Fruit fly (Drosophila melanogaster) whole organism, embryonic: ENCODE measurements around the gene kel.

Experiments
- Ada2b ChIP-seq: fragments of 200-800 bp; sonication (Bioruptor generic); IDR thresholded peaks from 2 replicates; pipeline ENCODE4 v1.3.6; 2022; ENCODE audit warnings: missing biosample characterization, missing genetic modification characterization
- CG13287 ChIP-seq: fragments of 200-800 bp; sonication (Bioruptor generic); IDR thresholded peaks from 2 replicates; pipeline ENCODE4 v1.3.6; 2022; ENCODE audit warnings: missing biosample characterization, missing genetic modification characterization; ENCODE audit not compliant: partially characterized antibody
- CG13424 ChIP-seq: fragments of 200-800 bp; sonication (Bioruptor generic); optimal IDR thresholded peaks from 2 replicates; lab custom pipeline; 2019; ENCODE audit warnings: missing biosample characterization, mild to moderate bottlenecking, missing genetic modification characterization, moderate library complexity
- CG15601 ChIP-seq: fragments of 200-800 bp; sonication (Bioruptor generic); optimal IDR thresholded peaks from 3 replicates; lab custom pipeline; 2019; ENCODE audit warnings: missing biosample characterization, mild to moderate bottlenecking, missing genetic modification characterization, moderate library complexity
- CG1647 ChIP-seq: fragments of 200-800 bp; sonication (Bioruptor generic); optimal IDR thresholded peaks from 3 replicates; lab custom pipeline; 2016; ENCODE audit warnings: missing biosample characterization, missing genetic modification characterization
- CG17385 ChIP-seq: fragments of 200-800 bp; sonication (Bioruptor generic); optimal IDR thresholded peaks from 3 replicates; lab custom pipeline; 2018; ENCODE audit warnings: missing biosample characterization, mild to moderate bottlenecking, missing genetic modification characterization
- CG17802 ChIP-seq: fragments of 200-800 bp; sonication (Bioruptor generic); optimal IDR thresholded peaks from 2 replicates; lab custom pipeline; 2018; ENCODE audit warnings: missing biosample characterization, mild to moderate bottlenecking, missing genetic modification characterization, moderate library complexity
- CG1832 ChIP-seq: fragments of 200-800 bp; sonication (Bioruptor generic); optimal IDR thresholded peaks from 2 replicates; lab custom pipeline; 2017; ENCODE audit warnings: missing biosample characterization, mild to moderate bottlenecking, missing genetic modification characterization, inconsistent platforms
- CG18476 ChIP-seq: fragments of 200-800 bp; sonication (Bioruptor generic); optimal IDR thresholded peaks from 2 replicates; lab custom pipeline; 2016; ENCODE audit warnings: missing biosample characterization, mild to moderate bottlenecking, missing genetic modification characterization
- CG2202 ChIP-seq: fragments of 200-800 bp; sonication (Bioruptor generic); optimal IDR thresholded peaks from 2 replicates; lab custom pipeline; 2018; ENCODE audit warnings: missing biosample characterization, mild to moderate bottlenecking, missing genetic modification characterization
- CG30403 ChIP-seq: fragments of 200-800 bp; sonication (Bioruptor generic); optimal IDR thresholded peaks from 3 replicates; lab custom pipeline; 2016; ENCODE audit warnings: missing biosample characterization, missing genetic modification characterization
- CG31388 ChIP-seq: fragments of 200-800 bp; sonication (Bioruptor generic); optimal IDR thresholded peaks from 2 replicates; lab custom pipeline; 2016; ENCODE audit warnings: missing biosample characterization, missing genetic modification characterization
- CG32532 ChIP-seq: fragments of 200-800 bp; sonication (Bioruptor generic); IDR thresholded peaks from 2 replicates; pipeline ENCODE4 v1.3.6; 2022; ENCODE audit warnings: missing biosample characterization, missing genetic modification characterization
- CG34224 ChIP-seq: fragments of 200-800 bp; sonication (Bioruptor generic); IDR thresholded peaks from 3 replicates; pipeline ENCODE4 v1.3.6; 2022; ENCODE audit warnings: missing biosample characterization, missing genetic modification characterization; ENCODE audit not compliant: partially characterized antibody
- CG4854 ChIP-seq: fragments of 200-800 bp; sonication (Bioruptor generic); optimal IDR thresholded peaks from 2 replicates; lab custom pipeline; 2016; ENCODE audit warnings: missing biosample characterization, missing genetic modification characterization, inconsistent platforms
- CG6813 ChIP-seq: fragments of 200-800 bp; sonication (Bioruptor generic); optimal IDR thresholded peaks from 2 replicates; lab custom pipeline; 2017; ENCODE audit warnings: missing biosample characterization, missing genetic modification characterization, mild to moderate bottlenecking, moderate library complexity, missing genetic modification reagents
- CG7357 ChIP-seq: fragments of 200-800 bp; sonication (Bioruptor generic); IDR thresholded peaks from 3 replicates; pipeline ENCODE4 v1.3.6; 2022; ENCODE audit warnings: missing biosample characterization, missing genetic modification characterization
- CG8924 ChIP-seq: fragments of 200-800 bp; optimal IDR thresholded peaks from 3 replicates; lab custom pipeline; 2019; ENCODE audit warnings: missing biosample characterization, mild to moderate bottlenecking, missing genetic modification characterization, moderate library complexity
- CTCF ChIP-seq: fragments of 200-800 bp; sonication (Bioruptor generic); optimal IDR thresholded peaks from 2 replicates; lab custom pipeline; 2017; ENCODE audit warnings: missing biosample characterization, mild to moderate bottlenecking, missing genetic modification characterization, moderate library complexity
- D19B ChIP-seq: fragments of 200-800 bp; sonication (Bioruptor generic); optimal IDR thresholded peaks from 2 replicates; lab custom pipeline; 2017; ENCODE audit warnings: missing biosample characterization, mild to moderate bottlenecking, missing genetic modification characterization
- E2f2 ChIP-seq: fragments of 200-800 bp; sonication (Bioruptor generic); IDR thresholded peaks from 2 replicates; pipeline ENCODE4 v1.3.6; 2022; ENCODE audit warnings: missing biosample characterization, missing genetic modification characterization
- Eip74EF ChIP-seq, 2 experiments: fragments of 200-800 bp in 1 of 2; fragments of >200 bp in 1 of 2; sonication (Bioruptor generic) in 1 of 2; optimal IDR thresholded peaks; 2 replicates each; lab custom pipeline; 2017 to 2019; ENCODE audit warnings: missing biosample characterization in 2 of 2, missing genetic modification characterization in 2 of 2, mild to moderate bottlenecking in 1 of 2, moderate library complexity in 1 of 2
- Fer1 ChIP-seq: fragments of 200-800 bp; sonication (Bioruptor generic); optimal IDR thresholded peaks from 2 replicates; lab custom pipeline; 2017; ENCODE audit warnings: missing biosample characterization, mild to moderate bottlenecking, missing genetic modification characterization
- HLHmδ ChIP-seq: fragments of 200-800 bp; sonication (Bioruptor generic); optimal IDR thresholded peaks from 2 replicates; lab custom pipeline; 2018; ENCODE audit warnings: missing biosample characterization, mild to moderate bottlenecking, missing genetic modification characterization, moderate library complexity
- Hr3 ChIP-seq: fragments of 200-800 bp; sonication (Bioruptor generic); optimal IDR thresholded peaks from 3 replicates; lab custom pipeline; 2016; ENCODE audit warnings: missing biosample characterization, missing genetic modification characterization
- Hr39 ChIP-seq: fragments of >200 bp; optimal IDR thresholded peaks from 2 replicates; lab custom pipeline; 2017
- Hr51 ChIP-seq, 2 experiments: fragments of 200-800 bp; sonication (Bioruptor generic); optimal IDR thresholded peaks; 2 replicates in 1 of 2; 3 replicates in 1 of 2; lab custom pipeline; 2016 to 2018; ENCODE audit warnings: missing biosample characterization in 2 of 2, missing genetic modification characterization in 2 of 2, mild to moderate bottlenecking in 1 of 2, moderate library complexity in 1 of 2
- MTF-1 ChIP-seq: fragments of 200-800 bp; sonication (Bioruptor generic); optimal IDR thresholded peaks from 2 replicates; lab custom pipeline; 2018; ENCODE audit warnings: missing biosample characterization, mild to moderate bottlenecking, missing genetic modification characterization, borderline replicate concordance
- Neu2 ChIP-seq: fragments of 200-800 bp; sonication (Bioruptor generic); optimal IDR thresholded peaks from 3 replicates; lab custom pipeline; 2016; ENCODE audit warnings: missing biosample characterization, missing genetic modification characterization, borderline replicate concordance
- Nf-YB ChIP-seq: fragments of 200-800 bp; sonication (Bioruptor generic); optimal IDR thresholded peaks from 3 replicates; lab custom pipeline; 2019; ENCODE audit warnings: missing biosample characterization, mild to moderate bottlenecking, missing genetic modification characterization, moderate library complexity
- Spps ChIP-seq: fragments of 200-800 bp; sonication (Bioruptor generic); optimal IDR thresholded peaks from 2 replicates; lab custom pipeline; 2018; ENCODE audit warnings: missing biosample characterization, mild to moderate bottlenecking, missing genetic modification characterization
- Xbp1 ChIP-seq: fragments of 200-800 bp; sonication (Bioruptor generic); optimal IDR thresholded peaks from 3 replicates; lab custom pipeline; 2016; ENCODE audit warnings: missing biosample characterization, mild to moderate bottlenecking, missing genetic modification characterization
- ash1 ChIP-seq: fragments of 200-800 bp; sonication (Bioruptor generic); optimal IDR thresholded peaks from 2 replicates; lab custom pipeline; 2018; ENCODE audit warnings: missing biosample characterization, mild to moderate bottlenecking, missing genetic modification characterization
- cg ChIP-seq: fragments of 200-800 bp; sonication (Bioruptor generic); optimal IDR thresholded peaks from 3 replicates; lab custom pipeline; 2019; ENCODE audit warnings: missing biosample characterization, mild to moderate bottlenecking, missing genetic modification characterization, moderate library complexity
- dpn ChIP-seq, 2 experiments: fragments of 200-800 bp; sonication (Bioruptor generic); optimal IDR thresholded peaks; 3 replicates each; lab custom pipeline; 2016; ENCODE audit warnings: missing biosample characterization in 2 of 2, missing genetic modification characterization in 2 of 2
- ems ChIP-seq: fragments of 200-800 bp; sonication (Bioruptor generic); optimal IDR thresholded peaks from 3 replicates; lab custom pipeline; 2016; ENCODE audit warnings: missing biosample characterization, missing genetic modification characterization
- grau ChIP-seq: fragments of 200-800 bp; optimal IDR thresholded peaks from 3 replicates; lab custom pipeline; 2019; ENCODE audit warnings: missing biosample characterization, mild to moderate bottlenecking, missing genetic modification characterization, moderate library complexity
- hb ChIP-seq: fragments of 200-800 bp; sonication (Bioruptor generic); IDR thresholded peaks from 3 replicates; pipeline ENCODE4 v1.3.6; 2022; ENCODE audit warnings: missing biosample characterization, missing genetic modification characterization; ENCODE audit not compliant: partially characterized antibody
- kay ChIP-seq: fragments of 200-800 bp; sonication (Bioruptor generic); optimal IDR thresholded peaks from 2 replicates; lab custom pipeline; 2016; ENCODE audit warnings: missing biosample characterization, missing genetic modification characterization
- kni ChIP-seq: fragments of 200-800 bp; sonication (Bioruptor generic); optimal IDR thresholded peaks from 3 replicates; lab custom pipeline; 2017; ENCODE audit warnings: mild to moderate bottlenecking, missing biosample characterization, missing genetic modification reagents, missing genetic modification characterization
- lmd ChIP-seq: fragments of 200-800 bp; sonication (Bioruptor generic); IDR thresholded peaks from 2 replicates; pipeline ENCODE4 v1.3.6; 2022; ENCODE audit warnings: missing biosample characterization, missing genetic modification characterization
- oc ChIP-seq: fragments of 200-800 bp; sonication (Bioruptor generic); optimal IDR thresholded peaks from 2 replicates; lab custom pipeline; 2018; ENCODE audit warnings: missing biosample characterization, mild to moderate bottlenecking, missing genetic modification characterization, moderate library complexity
- pb ChIP-seq: fragments of 200-800 bp; sonication (Bioruptor generic); optimal IDR thresholded peaks from 3 replicates; lab custom pipeline; 2016; ENCODE audit warnings: missing biosample characterization, missing genetic modification characterization
- schlank ChIP-seq: fragments of 200-800 bp; sonication (Bioruptor generic); optimal IDR thresholded peaks from 2 replicates; lab custom pipeline; 2018; ENCODE audit warnings: missing biosample characterization, mild to moderate bottlenecking, missing genetic modification characterization
- sna ChIP-seq: fragments of 200-800 bp; sonication (Bioruptor generic); IDR thresholded peaks from 2 replicates; pipeline ENCODE4 v1.3.6; 2022; ENCODE audit warnings: missing biosample characterization, missing genetic modification characterization; ENCODE audit not compliant: partially characterized antibody
- tgo ChIP-seq: fragments of 200-800 bp; sonication (Bioruptor generic); IDR thresholded peaks from 3 replicates; pipeline ENCODE4 v1.3.6; 2022; ENCODE audit warnings: missing biosample characterization, missing genetic modification characterization
- tio ChIP-seq: fragments of 200-800 bp; sonication (Bioruptor generic); optimal IDR thresholded peaks from 2 replicates; lab custom pipeline; 2017; ENCODE audit warnings: missing biosample characterization, missing genetic modification characterization, inconsistent platforms
- usp ChIP-seq: fragments of >200 bp; optimal IDR thresholded peaks from 2 replicates; lab custom pipeline; 2017; ENCODE audit warnings: missing biosample characterization, missing genetic modification characterization
- zfh1 ChIP-seq: fragments of 200-800 bp; sonication (Bioruptor generic); IDR thresholded peaks from 3 replicates; pipeline ENCODE4 v1.3.6; 2022; ENCODE audit warnings: missing biosample characterization, missing genetic modification characterization

Gene kel

dm6 chr2L:18151134-18151825 lies 13.4 kb upstream of the kel start (continued):
- TF ChIP-seq ash1 (GFP tag; lab: Kevin White, UChicago) (no peak), CG30403 (GFP tag; lab: Kevin White, UChicago) (peak; percentile 34), zfh1 (GFP tag; lab: Robert Waterston, UW) (peak; percentile 72), CTCF (GFP tag; lab: Kevin White, UChicago) (peak; percentile 16), lmd (peak; percentile 78), hb (GFP tag; lab: Robert Waterston, UW) (no peak), D19B (GFP tag; lab: Kevin White, UChicago) (peak; percentile 17), MTF-1 (GFP tag; lab: Kevin White, UChicago) (no peak), Ada2b (GFP tag; lab: Robert Waterston, UW) (peak; percentile 74), CG7357 (GFP tag; lab: Robert Waterston, UW) (peak; percentile 35; the same call in 2 of the 3 replicates), ems (peak; percentile 60), tio (no peak), CG15601 (tag; lab: Kevin White, UChicago) (no peak), CG8924 (tag; lab: Kevin White, UChicago) (no peak), Eip74EF (GFP tag; optimal IDR thresholded peaks at IDR 0.05; lab: Kevin White, UChicago) (no peak), Hr51 (GFP tag; optimal IDR thresholded peaks at IDR 0.05; lab: Kevin White, UChicago) (peak in 1 of 2 experiments; percentile 20), Xbp1 (GFP tag; lab: Kevin White, UChicago) (peak; percentile 46), CG2202 (tag; lab: Kevin White, UChicago) (no peak), CG4854 (GFP tag; lab: Kevin White, UChicago) (peak; percentile 20), Nf-YB (GFP tag; lab: Kevin White, UChicago) (peak; percentile 46), Hr3 (peak; percentile 2), CG13287 (GFP tag; lab: Robert Waterston, UW) (peak; percentile 50; the same call in 1 of the 2 replicates), usp (GFP tag; lab: Kevin White, UChicago) (no peak), schlank (peak; percentile 29), sna (GFP tag; lab: Robert Waterston, UW) (peak; percentile 49; the same call in 1 of the 2 replicates), CG13424 (tag; lab: Kevin White, UChicago) (no peak), CG1832 (no peak), CG6813 (GFP tag; lab: Kevin White, UChicago) (no peak), grau (tag; lab: Kevin White, UChicago) (peak; percentile 96), E2f2 (GFP tag; lab: Robert Waterston, UW) (no peak), CG31388 (GFP tag; lab: Kevin White, UChicago) (no peak), kni (GFP tag; lab: Kevin White, UChicago) (peak; percentile 90), CG1647 (GFP tag; lab: Kevin White, UChicago) (peak; percentile 32), CG34224 (GFP tag; lab: Robert Waterston, UW) (peak; percentile 9; the same call in 1 of the 3 replicates), HLHmδ (no peak), Fer1 (GFP tag; lab: Kevin White, UChicago) (no peak), Hr39 (lab: Kevin White, UChicago) (no peak), tgo (GFP tag; lab: Robert Waterston, UW) (peak; percentile 55; the same call in 2 of the 3 replicates), CG18476 (GFP tag; lab: Kevin White, UChicago) (no peak), dpn (GFP tag; optimal IDR thresholded peaks at IDR 0.05; lab: Kevin White, UChicago) (peak; percentile 41 to 65), CG32532 (peak; percentile 76), CG17385 (GFP tag; lab: Kevin White, UChicago) (no peak), kay (GFP tag; lab: Kevin White, UChicago) (no peak), oc (tag; lab: Kevin White, UChicago) (peak; percentile 32), cg (GFP tag; lab: Kevin White, UChicago) (peak; percentile 100), Spps (tag; lab: Kevin White, UChicago) (no peak), Neu2 (GFP tag; lab: Kevin White, UChicago) (peak; percentile 19), CG17802 (tag; lab: Kevin White, UChicago) (no peak), pb (GFP tag; lab: Kevin White, UChicago) (peak; percentile 65)
